Fruit fly (Drosophila melanogaster) S2 (cell line): Measurements from ENCODE around the gene Flacc.

Source experiments
- CG8478 ChIP-seq: fragments of >200 bp; optimal IDR thresholded peaks from 2 replicates; lab custom pipeline; 2018
- CTCF ChIP-seq, 2 experiments: fragments of >200 bp; optimal IDR thresholded peaks; 2 replicates each; lab custom pipeline; 2018

- TF ChIP-seq CG8478 (lab: Kevin White, UChicago), result no peak
- no peak for TF ChIP-seq CTCF (optimal IDR thresholded peaks at IDR 0.05; lab: Kevin White, UChicago)
These were observed 27.4 kb upstream of the Flacc start for dm6 chrX:18920642-18921355.
